Fruit fly (Drosophila melanogaster) ovary, adult (tissue): ENCODE results near the gene mRpS31.
A peak's percentile ranks its signal among the peaks of the same experiment; 100 is the strongest.

Experiments used
- CG17801 ChIP-seq: fragments of 200-800 bp; optimal IDR thresholded peaks from 2 replicates; lab custom pipeline; 2019; ENCODE audit warnings: missing biosample characterization, mild to moderate bottlenecking, missing genetic modification characterization, moderate library complexity; ENCODE audit not compliant: partially characterized antibody

mRpS31 gene

DNA sequence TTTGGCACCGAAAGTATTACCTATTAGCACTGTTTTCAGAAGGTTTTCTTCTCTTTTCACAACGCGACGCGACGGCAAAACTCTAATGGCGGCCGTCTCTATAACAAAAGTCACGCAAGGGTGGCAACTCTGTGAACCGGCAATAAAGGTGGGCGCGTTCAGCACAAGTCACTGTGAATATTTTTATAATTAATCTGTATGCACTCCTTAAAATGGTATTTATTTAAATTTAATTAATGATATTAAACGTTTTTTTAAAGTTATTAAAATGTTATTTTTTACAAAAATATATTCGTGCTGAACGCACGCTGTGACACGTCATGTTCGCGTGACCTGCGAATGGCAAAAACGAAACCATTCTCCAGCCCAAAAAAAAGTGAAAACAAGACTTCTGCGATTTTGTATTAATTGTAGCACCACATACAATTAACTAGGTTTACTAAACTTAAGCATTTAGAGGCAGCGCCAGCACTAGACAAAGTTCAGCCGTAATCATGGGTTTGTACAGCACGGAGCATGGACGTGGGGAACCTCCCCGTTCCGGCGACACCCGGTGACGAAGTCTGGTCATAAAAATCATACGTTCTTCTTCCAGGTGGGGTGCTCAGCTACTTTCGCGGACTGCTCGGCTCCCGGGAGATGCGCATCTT is 22.1 kb upstream of the mRpS31 start, which contains the start of the genes brm and Arl1:
Gene brm, minus strand, starts transcription at position 87 of the 650 bp plus-strand sequence.
Gene Arl1, plus strand, starts transcription at position 353 of the 650 bp plus-strand sequence.
- peak; percentile 99 for TF ChIP-seq CG17801 (GFP tag; lab: Kevin White, UChicago)

- no peak for TF ChIP-seq CG17801 (GFP tag; lab: Kevin White, UChicago)
These were observed 17.4 kb upstream of the mRpS31 start, which contains the start of gene PolD1 for dm6 chr3L:15987635-15988034. Gene PolD1, minus strand, starts transcription at chr3L:15987815.

DNA sequence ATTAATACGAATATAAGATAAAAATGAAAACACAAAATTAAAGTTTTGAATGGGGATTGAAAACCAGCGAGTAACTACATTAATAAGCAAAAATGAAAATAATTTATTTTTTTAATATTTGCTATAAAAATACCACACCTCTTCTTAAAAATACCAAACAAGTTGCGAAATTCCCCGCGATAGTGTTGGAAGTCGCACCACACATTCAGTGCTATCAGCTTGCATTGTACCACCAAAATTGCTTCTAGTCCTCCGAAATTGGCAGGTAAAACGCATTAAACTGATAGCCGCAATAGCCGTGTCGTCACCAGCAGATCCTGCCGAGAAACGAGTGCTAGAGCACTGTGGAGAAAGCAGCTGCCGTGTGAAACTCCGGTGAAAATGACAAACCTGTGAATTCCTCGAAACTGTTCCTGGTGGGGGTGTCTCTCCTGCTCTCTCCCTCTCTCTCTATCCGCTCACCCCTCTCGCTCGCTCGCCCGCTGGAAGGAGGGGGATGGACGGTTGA is 16.9 kb upstream of the mRpS31 start, which contains the start of gene Hip14:
Gene Hip14, plus strand, starts transcription at position 198 of the 508 bp plus-strand sequence.
- peak; percentile 37 for TF ChIP-seq CG17801 (GFP tag; lab: Kevin White, UChicago)

DNA sequence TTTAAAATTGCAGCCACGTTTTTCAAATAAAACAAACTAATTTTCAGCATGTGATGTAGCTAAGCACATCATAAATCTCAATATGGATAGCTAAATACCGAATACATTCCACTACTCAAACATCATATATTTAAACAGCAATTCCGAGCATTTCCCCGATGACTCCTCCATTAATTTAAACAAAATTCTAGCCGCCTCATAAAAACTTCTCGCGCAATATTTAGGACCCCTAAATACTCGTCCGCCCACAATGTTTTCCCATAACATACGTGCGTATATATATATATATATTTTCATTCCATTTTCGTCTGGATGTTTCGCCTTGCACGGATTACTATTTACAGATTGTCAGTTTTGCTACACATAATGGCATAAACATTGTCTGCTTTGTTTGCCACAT is 9.0 kb upstream of the mRpS31 start:
- no peak for TF ChIP-seq CG17801 (GFP tag; lab: Kevin White, UChicago)

- no peak for TF ChIP-seq CG17801 (GFP tag; lab: Kevin White, UChicago)
These were observed 6.8 kb upstream of the mRpS31 start for dm6 chr3L:15998217-15998616.

DNA sequence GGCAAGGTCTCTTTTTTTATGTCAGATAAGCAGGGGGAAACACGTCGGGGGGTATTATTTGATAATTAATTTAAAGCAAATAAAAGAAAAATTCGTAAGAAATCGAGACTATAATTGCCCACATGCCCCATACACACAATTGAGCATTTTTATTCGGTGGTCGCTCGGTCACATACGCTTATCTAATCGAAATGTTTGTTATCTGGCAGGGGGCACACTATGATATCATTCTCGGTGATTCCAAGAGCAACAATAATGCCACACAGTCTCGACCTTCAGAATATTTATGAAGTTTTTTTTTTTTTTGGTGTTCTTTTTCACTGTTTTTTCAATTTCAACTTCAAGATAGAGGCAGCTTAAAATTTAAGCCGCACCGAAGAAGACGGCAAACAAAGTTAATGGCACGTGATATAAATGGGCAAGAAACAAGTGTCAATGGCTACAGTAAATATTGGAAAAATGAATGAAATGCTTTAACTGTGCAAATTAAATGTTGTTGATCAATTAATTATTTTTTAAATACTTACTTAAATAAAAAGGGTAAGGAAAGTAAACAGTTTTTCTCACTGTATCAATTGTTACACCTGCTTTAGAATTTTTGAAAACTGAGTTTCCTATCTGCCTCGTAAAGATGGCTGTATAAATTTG is 5.5 kb upstream of the mRpS31 start:
- no peak for TF ChIP-seq CG17801 (GFP tag; lab: Kevin White, UChicago)

dm6 chr3L:16001164-16001679 is 3.8 kb upstream of the mRpS31 start:
- peak; percentile 56 for TF ChIP-seq CG17801 (GFP tag; lab: Kevin White, UChicago)

dm6 chr3L:16002116-16002716 is 2.8 kb upstream of the mRpS31 start:
- peak; percentile 25 for TF ChIP-seq CG17801 (GFP tag; lab: Kevin White, UChicago)

dm6 chr3L:16010176-16010575 is 5.2 kb downstream of the mRpS31 start:
- no peak for TF ChIP-seq CG17801 (GFP tag; lab: Kevin White, UChicago)

DNA sequence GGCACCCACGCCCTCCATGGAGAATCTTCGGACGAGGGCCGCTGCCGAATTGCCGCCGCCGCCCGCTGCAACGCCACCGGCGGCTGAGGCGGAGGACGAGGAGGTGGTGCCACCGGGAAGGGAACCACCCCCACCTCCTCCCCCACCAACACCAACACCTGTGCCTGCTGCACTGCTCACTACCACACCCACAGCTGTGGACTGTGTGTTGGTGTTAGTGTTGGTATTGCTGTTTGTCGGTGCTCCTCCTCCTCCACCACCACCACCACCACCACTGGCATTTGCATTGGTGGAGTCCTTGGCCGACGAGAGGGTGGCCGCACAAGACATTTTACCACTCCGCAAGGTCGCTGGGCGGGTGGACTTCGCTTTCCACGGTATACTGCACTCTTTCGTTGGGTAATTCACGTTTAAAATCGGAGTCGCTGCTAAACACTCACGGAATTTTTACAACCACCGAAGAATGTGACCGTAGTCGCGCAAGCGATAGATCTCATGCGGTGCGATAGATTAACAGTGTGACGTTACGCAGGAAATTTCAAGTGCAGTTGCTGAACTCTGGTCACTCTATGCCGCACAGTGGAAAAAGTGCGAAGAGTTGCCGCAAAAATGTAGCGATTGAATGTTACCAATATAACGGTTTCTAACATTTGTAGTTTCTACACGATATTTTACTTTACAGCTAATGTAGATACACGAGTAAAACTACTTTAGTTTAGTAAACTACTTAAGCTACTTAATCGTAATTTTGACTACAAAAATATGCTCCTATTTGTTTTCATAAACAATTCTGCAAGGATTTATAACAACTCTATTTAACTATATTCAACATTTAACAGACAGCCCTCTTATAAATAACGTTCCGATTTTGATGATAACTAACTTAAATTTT is 6.6 kb downstream of the mRpS31 start, which contains the start of gene mib1:
Gene mib1, minus strand, starts transcription at position 494 of the 892 bp plus-strand sequence.
- TF ChIP-seq CG17801 (GFP tag; lab: Kevin White, UChicago) = peak; percentile 21

dm6 chr3L:16012315-16012950 is 7.4 kb downstream of the mRpS31 start:
- TF ChIP-seq CG17801 (GFP tag; lab: Kevin White, UChicago) = no peak

DNA sequence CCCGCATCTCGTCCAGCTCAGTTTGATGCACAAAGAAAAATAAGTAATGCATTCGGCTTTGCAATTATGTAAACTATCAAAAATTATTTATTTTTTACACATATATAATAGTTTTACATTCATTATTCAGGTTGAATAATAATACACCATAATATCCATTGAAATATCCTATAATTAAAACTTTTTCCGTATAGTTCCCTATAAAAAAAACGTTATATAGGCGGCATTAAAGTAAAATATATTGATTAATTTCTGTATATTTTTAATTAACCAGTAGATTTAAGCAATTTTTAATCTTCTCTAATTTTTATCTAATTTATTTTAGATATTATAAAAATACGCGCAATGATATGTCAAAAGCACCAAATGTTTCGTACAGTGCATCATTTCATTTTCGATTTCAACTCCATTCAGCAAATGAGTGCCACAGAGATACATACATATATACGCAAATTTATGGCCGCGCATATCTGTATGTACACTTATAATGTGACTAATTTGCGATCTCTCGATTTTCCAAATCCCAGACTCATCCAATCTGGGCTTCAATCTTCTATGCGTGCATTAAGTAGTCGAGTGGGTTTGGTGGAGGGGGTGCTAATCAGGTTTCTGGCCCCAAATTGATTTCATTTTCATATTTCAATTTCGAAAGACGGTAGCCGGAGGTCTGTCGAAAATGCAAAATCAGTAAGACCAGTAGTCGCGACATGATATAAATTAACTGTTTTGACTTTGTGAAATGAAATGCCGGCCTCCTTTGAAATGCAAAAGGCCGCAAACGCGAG is 8.4 kb downstream of the mRpS31 start:
- no peak for TF ChIP-seq CG17801 (GFP tag; lab: Kevin White, UChicago)

dm6 chr3L:16014515-16014914 is 9.5 kb downstream of the mRpS31 start:
- TF ChIP-seq CG17801 (GFP tag; lab: Kevin White, UChicago) = no peak
